Fruit fly (Drosophila melanogaster) whole organism, adult: ENCODE data around the gene CG18766.

Source experiments
- CG12768 ChIP-seq: fragments of 200-800 bp; sonication (Bioruptor generic); optimal IDR thresholded peaks from 2 replicates; lab custom pipeline; 2017; ENCODE audit warnings: missing biosample characterization, missing genetic modification characterization, mild to moderate bottlenecking, moderate library complexity, missing genetic modification reagents
- CG1620 ChIP-seq: fragments of 200-800 bp; sonication (Bioruptor generic); optimal IDR thresholded peaks from 2 replicates; lab custom pipeline; 2016; ENCODE audit warnings: missing biosample characterization, missing genetic modification characterization
- CG33017 ChIP-seq: fragments of 200-800 bp; sonication (Bioruptor generic); optimal IDR thresholded peaks from 2 replicates; lab custom pipeline; 2018; ENCODE audit warnings: missing biosample characterization, mild to moderate bottlenecking, missing genetic modification characterization, moderate library complexity
- cic ChIP-seq: fragments of 200-800 bp; sonication (Bioruptor generic); optimal IDR thresholded peaks from 2 replicates; lab custom pipeline; 2017; ENCODE audit warnings: missing biosample characterization, mild to moderate bottlenecking, missing genetic modification characterization, moderate library complexity
- toe ChIP-seq: fragments of 200-800 bp; sonication (Bioruptor generic); optimal IDR thresholded peaks from 2 replicates; lab custom pipeline; 2016; ENCODE audit warnings: missing biosample characterization, missing genetic modification characterization

dm6 chr3R:27194106-27194505 is 50.9 kb downstream of the CG18766 start, which contains the start of gene Ser:
- TF ChIP-seq toe (GFP tag; lab: Kevin White, UChicago), result no peak
- no peak for TF ChIP-seq cic (GFP tag; lab: Kevin White, UChicago)
- no peak for TF ChIP-seq CG33017
- no peak for TF ChIP-seq CG1620
- no peak for TF ChIP-seq CG12768
